Fruit fly (Drosophila melanogaster) S2 (cell line): ENCODE measurements around the gene dmt.

ENCODE experiments used
- CG8478 ChIP-seq: fragments of >200 bp; optimal IDR thresholded peaks from 2 replicates; lab custom pipeline; 2018
- CTCF ChIP-seq, 2 experiments: fragments of >200 bp; optimal IDR thresholded peaks; 2 replicates each; lab custom pipeline; 2018

DNA sequence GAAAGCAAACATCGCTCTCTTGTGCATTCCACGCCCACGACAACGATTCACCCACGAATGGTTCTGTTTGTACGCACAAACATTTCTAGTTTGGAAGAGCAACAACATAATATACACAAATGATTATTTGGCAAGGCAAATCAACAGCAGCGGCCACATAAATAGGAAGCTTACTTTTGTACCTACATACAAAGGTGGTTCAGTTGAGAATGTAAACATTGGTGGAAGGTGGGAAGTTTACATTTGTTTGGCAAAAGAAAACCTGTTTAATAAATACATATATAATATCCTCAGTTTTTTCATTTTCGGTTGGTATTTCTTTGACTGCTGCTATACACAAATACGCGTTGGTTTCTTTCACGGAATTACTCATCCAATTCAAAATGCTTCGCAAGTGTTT, 8.4 kb upstream of the dmt start:
- TF ChIP-seq CTCF (optimal IDR thresholded peaks at IDR 0.05; lab: Kevin White, UChicago) (no peak), CG8478 (lab: Kevin White, UChicago) (no peak)
